Worm (Caenorhabditis elegans) whole organism, young adult: ENCODE measurements around the gene C45G9.11.

Experiments used
- T26A5.8 ChIP-seq: sonication (generic microtip); optimal IDR thresholded peaks from 2 replicates; lab custom pipeline; 2016; ENCODE audit warnings: missing genetic modification characterization, missing compliant biosample characterization
- Y53G8AR.9 ChIP-seq: fragments of 200-800 bp; sonication (Bioruptor generic); conservative IDR thresholded peaks from 2 replicates; pipeline ENCODE4 v1.3.6; 2022; ENCODE audit warnings: missing genetic modification reagents, missing genetic modification characterization, missing compliant biosample characterization
- attf-5 ChIP-seq: fragments of 200-800 bp; sonication (Bioruptor generic); optimal IDR thresholded peaks from 2 replicates; lab custom pipeline; 2018; ENCODE audit warnings: mild to moderate bottlenecking, missing genetic modification characterization, missing compliant biosample characterization
- bed-2 ChIP-seq: fragments of 200-800 bp; sonication (Bioruptor generic); IDR thresholded peaks from 2 replicates; pipeline ENCODE4 v1.3.6; 2022; ENCODE audit warnings: missing genetic modification reagents, missing genetic modification characterization, missing compliant biosample characterization
- efl-1 ChIP-seq: fragments of 150-350 bp; optimal IDR thresholded peaks from 2 replicates; lab custom pipeline; 2014; ENCODE audit warnings: missing biosample characterization, missing genetic modification reagents, missing genetic modification characterization
- snpc-4 ChIP-seq, 5 experiments: fragments of 150-350 bp in 1 of 5; sonication (generic microtip) in 4 of 5; optimal IDR thresholded peaks; 2 replicates each; lab custom pipeline; 2014 to 2018; ENCODE audit warnings: missing genetic modification characterization in 5 of 5, missing biosample characterization in 3 of 5, antibody characterized with exemption in 2 of 5, mild to moderate bottlenecking in 2 of 5, missing compliant biosample characterization in 2 of 5, missing genotype in 2 of 5, moderate library complexity in 2 of 5, missing genetic modification reagents in 1 of 5
- ztf-18 ChIP-seq: sonication (generic microtip); optimal IDR thresholded peaks from 2 replicates; lab custom pipeline; 2016; ENCODE audit warnings: missing genotype, mild to moderate bottlenecking, missing genetic modification characterization, missing compliant biosample characterization
- ztf-25 ChIP-seq: fragments of 200-800 bp; sonication (Bioruptor generic); IDR thresholded peaks from 2 replicates; pipeline ENCODE4 v1.3.6; 2022; ENCODE audit warnings: missing genetic modification reagents, missing genetic modification characterization, missing compliant biosample characterization

- no peak for TF ChIP-seq bed-2 (GFP tag; lab: Robert Waterston, UW)
- no peak for TF ChIP-seq Y53G8AR.9
- no peak for TF ChIP-seq efl-1 (GFP tag; lab: Kevin White, UChicago)
- no peak for TF ChIP-seq ztf-25
- no peak for TF ChIP-seq ztf-18
- no peak for TF ChIP-seq snpc-4 (GFP tag; optimal IDR thresholded peaks at IDR 0.05; lab: Kevin White, UChicago)
- TF ChIP-seq snpc-4 (tag; optimal IDR thresholded peaks at IDR 0.05; lab: Kevin White, UChicago), result no peak
- TF ChIP-seq T26A5.8, result no peak
- no peak for TF ChIP-seq attf-5
These were observed 3.0 kb upstream of the C45G9.11 start, which contains the start of gene C45G9.12 for ce11 chrIII:5071509-5071908.
